Fruit fly (Drosophila melanogaster): ENCODE results near the gene Nmnat.

DNA sequence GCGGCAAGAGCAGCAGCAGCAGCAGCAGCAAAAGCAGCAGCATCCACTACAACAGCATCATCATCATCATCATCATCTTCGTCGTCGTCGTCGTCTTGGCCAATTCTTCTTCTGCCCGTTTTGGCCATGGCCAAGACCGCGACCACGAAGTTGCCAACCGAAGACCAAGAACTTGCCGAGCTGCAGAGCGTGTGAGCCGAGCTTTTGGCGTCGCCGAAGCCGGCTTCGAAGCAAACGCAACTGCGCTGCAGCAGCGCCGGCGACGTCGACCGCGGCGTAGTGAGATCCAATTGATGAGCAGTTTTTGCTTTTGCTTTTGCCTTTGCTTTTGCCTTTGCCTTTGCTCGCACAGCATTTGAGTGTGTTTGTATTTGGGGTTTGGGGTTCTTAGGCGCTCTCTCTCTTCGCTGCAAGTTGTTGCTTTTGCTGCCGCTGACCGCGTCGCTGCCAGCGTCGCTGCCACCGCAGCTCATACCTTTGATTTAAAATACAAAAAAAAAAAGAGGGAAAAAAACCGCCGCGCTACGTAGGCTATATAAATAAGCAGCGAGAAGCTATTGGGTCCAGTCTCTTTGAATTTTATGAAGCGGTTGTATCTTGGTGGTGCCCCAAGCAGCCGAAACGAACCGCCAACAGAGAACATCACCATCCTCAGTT is 40.1 kb downstream of the Nmnat start:
- TF ChIP-seq CTCF (optimal IDR thresholded peaks at IDR 0.05) (no peak), CG8478 (optimal IDR thresholded peaks at IDR 0.05) (no peak)
